Fruit fly (Drosophila melanogaster) whole organism, embryonic: ENCODE measurements around the gene CG32488.

ENCODE experiments used
- Atf6 ChIP-seq: fragments of 200-800 bp; sonication (Bioruptor generic); IDR thresholded peaks from 2 replicates; pipeline ENCODE4 v1.3.6; 2022; ENCODE audit warnings: missing biosample characterization, missing genetic modification characterization
- Bdp1 ChIP-seq: fragments of 200-800 bp; sonication (Bioruptor generic); optimal IDR thresholded peaks from 3 replicates; lab custom pipeline; 2016; ENCODE audit warnings: missing biosample characterization, missing genetic modification characterization
- CG10209 ChIP-seq: fragments of 200-800 bp; sonication (Bioruptor generic); optimal IDR thresholded peaks from 3 replicates; lab custom pipeline; 2017; ENCODE audit warnings: missing biosample characterization, mild to moderate bottlenecking, missing genetic modification characterization, missing genetic modification reagents
- CG10431 ChIP-seq: fragments of 200-800 bp; sonication (Bioruptor generic); optimal IDR thresholded peaks from 3 replicates; lab custom pipeline; 2018; ENCODE audit warnings: missing biosample characterization, mild to moderate bottlenecking, missing genetic modification characterization
- CG12391 ChIP-seq: fragments of 200-800 bp; sonication (Bioruptor generic); optimal IDR thresholded peaks from 3 replicates; lab custom pipeline; 2018; ENCODE audit warnings: missing biosample characterization, mild to moderate bottlenecking, missing genetic modification characterization, moderate library complexity
- CG13123 ChIP-seq: fragments of 200-800 bp; sonication (Bioruptor generic); optimal IDR thresholded peaks from 2 replicates; lab custom pipeline; 2016; ENCODE audit warnings: missing biosample characterization, missing genetic modification characterization
- CG13296 ChIP-seq: fragments of 200-800 bp; sonication (Bioruptor generic); optimal IDR thresholded peaks from 3 replicates; lab custom pipeline; 2018; ENCODE audit warnings: missing biosample characterization, mild to moderate bottlenecking, missing genetic modification characterization
- CG13424 ChIP-seq: fragments of 200-800 bp; sonication (Bioruptor generic); optimal IDR thresholded peaks from 2 replicates; lab custom pipeline; 2019; ENCODE audit warnings: missing biosample characterization, mild to moderate bottlenecking, missing genetic modification characterization, moderate library complexity
- CG14441 ChIP-seq: fragments of 200-800 bp; sonication (Bioruptor generic); IDR thresholded peaks from 2 replicates; pipeline ENCODE4 v1.3.6; 2022; ENCODE audit warnings: missing biosample characterization, missing genetic modification characterization
- CG15601 ChIP-seq: fragments of 200-800 bp; sonication (Bioruptor generic); optimal IDR thresholded peaks from 3 replicates; lab custom pipeline; 2019; ENCODE audit warnings: missing biosample characterization, mild to moderate bottlenecking, missing genetic modification characterization, moderate library complexity
- CG17361 ChIP-seq: fragments of 200-800 bp; sonication (Bioruptor generic); IDR thresholded peaks from 3 replicates; pipeline ENCODE4 v1.3.6; 2022; ENCODE audit warnings: missing biosample characterization, missing genetic modification characterization
- CG17612 ChIP-seq: fragments of 200-800 bp; sonication (Bioruptor generic); IDR thresholded peaks from 2 replicates; pipeline ENCODE4 v1.3.6; 2022; ENCODE audit warnings: missing biosample characterization, missing genetic modification characterization
- CG18011 ChIP-seq: fragments of 200-800 bp; sonication (Bioruptor generic); optimal IDR thresholded peaks from 2 replicates; lab custom pipeline; 2017; ENCODE audit warnings: missing biosample characterization, missing genetic modification characterization, mild to moderate bottlenecking, moderate library complexity, missing genotype
- CG18476 ChIP-seq: fragments of 200-800 bp; sonication (Bioruptor generic); optimal IDR thresholded peaks from 2 replicates; lab custom pipeline; 2016; ENCODE audit warnings: missing biosample characterization, mild to moderate bottlenecking, missing genetic modification characterization
- CG3065 ChIP-seq: fragments of 200-800 bp; sonication (Bioruptor generic); optimal IDR thresholded peaks from 2 replicates; lab custom pipeline; 2016; ENCODE audit warnings: missing biosample characterization, missing genetic modification characterization
- CG3281 ChIP-seq: fragments of 200-800 bp; sonication (Bioruptor generic); optimal IDR thresholded peaks from 3 replicates; lab custom pipeline; 2017; ENCODE audit warnings: missing biosample characterization, mild to moderate bottlenecking, missing genetic modification characterization
- CG4707 ChIP-seq: fragments of 200-800 bp; sonication (Bioruptor generic); optimal IDR thresholded peaks from 2 replicates; lab custom pipeline; 2018; ENCODE audit warnings: missing biosample characterization, mild to moderate bottlenecking, missing genetic modification characterization, moderate library complexity
- CG6854 ChIP-seq: fragments of 200-800 bp; sonication (Bioruptor generic); optimal IDR thresholded peaks from 3 replicates; lab custom pipeline; 2017; ENCODE audit warnings: missing biosample characterization, mild to moderate bottlenecking, missing genetic modification characterization
- CG7963 ChIP-seq: fragments of 200-800 bp; sonication (Bioruptor generic); IDR thresholded peaks from 3 replicates; pipeline ENCODE4 v1.3.6; 2022; ENCODE audit warnings: missing biosample characterization, missing genetic modification characterization; ENCODE audit not compliant: partially characterized antibody
- Camta ChIP-seq: fragments of 200-800 bp; sonication (Bioruptor generic); optimal IDR thresholded peaks from 2 replicates; lab custom pipeline; 2016; ENCODE audit warnings: missing biosample characterization, missing genetic modification characterization
- CkIIα-i1 ChIP-seq: fragments of 200-800 bp; sonication (Bioruptor generic); IDR thresholded peaks from 2 replicates; pipeline ENCODE4 v1.3.6; 2022; ENCODE audit warnings: missing biosample characterization, missing genetic modification characterization
- Dek ChIP-seq: fragments of 200-800 bp; sonication (Bioruptor generic); optimal IDR thresholded peaks from 3 replicates; lab custom pipeline; 2019; ENCODE audit warnings: missing biosample characterization, mild to moderate bottlenecking, missing genetic modification characterization, moderate library complexity
- Eip74EF ChIP-seq, 2 experiments: fragments of 200-800 bp in 1 of 2; fragments of >200 bp in 1 of 2; sonication (Bioruptor generic) in 1 of 2; optimal IDR thresholded peaks; 2 replicates each; lab custom pipeline; 2017 to 2019; ENCODE audit warnings: missing biosample characterization in 2 of 2, missing genetic modification characterization in 2 of 2, mild to moderate bottlenecking in 1 of 2, moderate library complexity in 1 of 2
- Gsc ChIP-seq: fragments of 200-800 bp; sonication (Bioruptor generic); IDR thresholded peaks from 2 replicates; pipeline ENCODE4 v1.3.6; 2022; ENCODE audit warnings: missing biosample characterization, missing genetic modification characterization
- Hr51 ChIP-seq, 2 experiments: fragments of 200-800 bp; sonication (Bioruptor generic); optimal IDR thresholded peaks; 2 replicates in 1 of 2; 3 replicates in 1 of 2; lab custom pipeline; 2016 to 2018; ENCODE audit warnings: missing biosample characterization in 2 of 2, missing genetic modification characterization in 2 of 2, mild to moderate bottlenecking in 1 of 2, moderate library complexity in 1 of 2
- Hr78 ChIP-seq, 2 experiments: fragments of 200-800 bp in 1 of 2; fragments of >200 bp in 1 of 2; sonication (Bioruptor generic) in 1 of 2; optimal IDR thresholded peaks; 2 replicates each; lab custom pipeline; 2017 to 2019; ENCODE audit warnings: missing biosample characterization in 2 of 2, missing genetic modification characterization in 2 of 2, mild to moderate bottlenecking in 1 of 2, moderate library complexity in 1 of 2
- Mad ChIP-seq: fragments of 200-800 bp; sonication (Bioruptor generic); optimal IDR thresholded peaks from 2 replicates; lab custom pipeline; 2016; ENCODE audit warnings: missing biosample characterization, missing genetic modification characterization
- TFAM ChIP-seq: fragments of 200-800 bp; sonication (Bioruptor generic); optimal IDR thresholded peaks from 2 replicates; lab custom pipeline; 2017; ENCODE audit warnings: missing biosample characterization, missing genetic modification characterization, inconsistent platforms
- ab ChIP-seq: fragments of 200-800 bp; sonication (Bioruptor generic); optimal IDR thresholded peaks from 2 replicates; lab custom pipeline; 2016; ENCODE audit warnings: missing biosample characterization, missing genetic modification characterization
- ash1 ChIP-seq: fragments of 200-800 bp; sonication (Bioruptor generic); optimal IDR thresholded peaks from 2 replicates; lab custom pipeline; 2018; ENCODE audit warnings: missing biosample characterization, mild to moderate bottlenecking, missing genetic modification characterization
- bab2 ChIP-seq: fragments of 200-800 bp; sonication (Bioruptor generic); optimal IDR thresholded peaks from 2 replicates; lab custom pipeline; 2016; ENCODE audit warnings: missing biosample characterization, missing genetic modification characterization
- chn ChIP-seq: fragments of 200-800 bp; sonication (Bioruptor generic); optimal IDR thresholded peaks from 2 replicates; lab custom pipeline; 2016; ENCODE audit warnings: missing biosample characterization, missing genetic modification characterization
- dm ChIP-seq: fragments of 200-800 bp; sonication (Bioruptor generic); optimal IDR thresholded peaks from 3 replicates; lab custom pipeline; 2016; ENCODE audit warnings: missing biosample characterization, missing genetic modification characterization
- fd102C ChIP-seq: fragments of 200-800 bp; sonication (Bioruptor generic); optimal IDR thresholded peaks from 2 replicates; lab custom pipeline; 2018; ENCODE audit warnings: missing biosample characterization, mild to moderate bottlenecking, missing genetic modification characterization, moderate library complexity
- fd3F ChIP-seq: fragments of 200-800 bp; sonication (Bioruptor generic); optimal IDR thresholded peaks from 2 replicates; lab custom pipeline; 2018; ENCODE audit warnings: missing biosample characterization, mild to moderate bottlenecking, missing genetic modification characterization, moderate library complexity
- fd64A ChIP-seq: fragments of 200-800 bp; sonication (Bioruptor generic); optimal IDR thresholded peaks from 3 replicates; lab custom pipeline; 2018; ENCODE audit warnings: missing biosample characterization, mild to moderate bottlenecking, missing genetic modification characterization
- fd96Cb ChIP-seq: fragments of 200-800 bp; sonication (Bioruptor generic); optimal IDR thresholded peaks from 2 replicates; lab custom pipeline; 2018; ENCODE audit warnings: missing biosample characterization, mild to moderate bottlenecking, missing genetic modification characterization, moderate library complexity
- gcm2 ChIP-seq: fragments of 200-800 bp; sonication (Bioruptor generic); optimal IDR thresholded peaks from 2 replicates; lab custom pipeline; 2016; ENCODE audit warnings: missing biosample characterization, missing genetic modification characterization
- her ChIP-seq: fragments of 200-800 bp; sonication (Bioruptor generic); optimal IDR thresholded peaks from 2 replicates; lab custom pipeline; 2016; ENCODE audit warnings: missing biosample characterization, missing genetic modification characterization
- hth ChIP-seq: fragments of >200 bp; optimal IDR thresholded peaks from 2 replicates; lab custom pipeline; 2017; ENCODE audit warnings: inconsistent platforms
- knrl ChIP-seq: fragments of 200-800 bp; sonication (Bioruptor generic); IDR thresholded peaks from 3 replicates; pipeline ENCODE4 v1.3.6; 2022; ENCODE audit warnings: missing biosample characterization, missing genetic modification characterization; ENCODE audit not compliant: partially characterized antibody
- lab ChIP-seq: fragments of 200-800 bp; sonication (Bioruptor generic); optimal IDR thresholded peaks from 3 replicates; lab custom pipeline; 2017; ENCODE audit warnings: missing biosample characterization, missing genetic modification characterization, mild to moderate bottlenecking, moderate library complexity, missing genetic modification reagents
- odd ChIP-seq: fragments of 200-800 bp; sonication (Bioruptor generic); optimal IDR thresholded peaks from 2 replicates; lab custom pipeline; 2017; ENCODE audit warnings: missing biosample characterization, mild to moderate bottlenecking, missing genetic modification characterization
- ranshi ChIP-seq: fragments of 200-800 bp; sonication (Bioruptor generic); IDR thresholded peaks from 2 replicates; pipeline ENCODE4 v1.3.6; 2022; ENCODE audit warnings: missing biosample characterization, missing genetic modification characterization
- slp2 ChIP-seq: fragments of 200-800 bp; sonication (Bioruptor generic); optimal IDR thresholded peaks from 2 replicates; lab custom pipeline; 2016; ENCODE audit warnings: missing biosample characterization, missing genetic modification characterization
- sug ChIP-seq: fragments of 200-800 bp; optimal IDR thresholded peaks from 2 replicates; lab custom pipeline; 2019; ENCODE audit warnings: missing biosample characterization, mild to moderate bottlenecking, missing genetic modification characterization, moderate library complexity
- toy ChIP-seq: fragments of 200-800 bp; sonication (Bioruptor generic); IDR thresholded peaks from 2 replicates; pipeline ENCODE4 v1.3.6; 2022; ENCODE audit warnings: missing biosample characterization, missing genetic modification characterization

The CG32488 gene

dm6 chr3L:3060054-3060979 lies 44.4 kb upstream of the CG32488 start (continued):
- TF ChIP-seq CG10431 (GFP tag; lab: Kevin White, UChicago) (peak; percentile 82), Hr51 (GFP tag; optimal IDR thresholded peaks at IDR 0.05; lab: Kevin White, UChicago) (peak; percentile 98), fd102C (peak; percentile 83), CG14441 (GFP tag; lab: Robert Waterston, UW) (peak; percentile 99), CG7963 (no peak), slp2 (GFP tag; lab: Kevin White, UChicago) (peak; percentile 97), Gsc (GFP tag; lab: Robert Waterston, UW) (peak; percentile 97), hth (lab: Kevin White, UChicago) (no peak), CG17361 (GFP tag; lab: Robert Waterston, UW) (peak; percentile 97), CG18476 (peak; percentile 97), fd96Cb (tag; lab: Kevin White, UChicago) (peak; percentile 98), ash1 (GFP tag; lab: Kevin White, UChicago) (peak; percentile 97), fd64A (GFP tag; lab: Kevin White, UChicago) (peak; percentile 94), Mad (GFP tag; lab: Kevin White, UChicago) (peak; percentile 98), fd3F (peak; percentile 97), ab (GFP tag; lab: Kevin White, UChicago) (peak; percentile 99), CG3065 (GFP tag; lab: Kevin White, UChicago) (peak; percentile 96), CG17612 (peak; percentile 98), knrl (no peak), sug (tag; lab: Kevin White, UChicago) (peak; percentile 94), chn (GFP tag; lab: Kevin White, UChicago) (peak; percentile 98), gcm2 (GFP tag; lab: Kevin White, UChicago) (peak; percentile 98), Camta (peak; percentile 98), CG13424 (tag; lab: Kevin White, UChicago) (peak; percentile 97), CG6854 (GFP tag; lab: Kevin White, UChicago) (peak; percentile 96), Eip74EF (GFP tag; optimal IDR thresholded peaks at IDR 0.05; lab: Kevin White, UChicago) (peak in 1 of 2 experiments; percentile 94), Hr78 (GFP tag; optimal IDR thresholded peaks at IDR 0.05; lab: Kevin White, UChicago) (peak in 1 of 2 experiments; percentile 88), TFAM (GFP tag; lab: Kevin White, UChicago) (peak; percentile 92), Dek (tag; lab: Kevin White, UChicago) (peak; percentile 97), toy (peak; percentile 98), lab (peak; percentile 100), CG3281 (peak; percentile 98), Atf6 (GFP tag; lab: Robert Waterston, UW) (peak; percentile 99), her (GFP tag; lab: Kevin White, UChicago) (peak; percentile 97), CG15601 (tag; lab: Kevin White, UChicago) (peak; percentile 91), CG12391 (tag; lab: Kevin White, UChicago) (peak; percentile 97), CG4707 (GFP tag; lab: Kevin White, UChicago) (peak; percentile 92), CG10209 (peak; percentile 99), Bdp1 (peak; percentile 93), CG18011 (GFP tag; lab: Kevin White, UChicago) (peak; percentile 91), CG13123 (GFP tag; lab: Kevin White, UChicago) (peak; percentile 98), CkIIα-i1 (peak; percentile 98), ranshi (GFP tag; lab: Robert Waterston, UW) (peak; percentile 100), bab2 (GFP tag; lab: Kevin White, UChicago) (peak; percentile 99), odd (GFP tag; lab: Kevin White, UChicago) (peak; percentile 94), CG13296 (GFP tag; lab: Kevin White, UChicago) (peak; percentile 97), dm (GFP tag; lab: Kevin White, UChicago) (peak; percentile 97)
